Worm (Caenorhabditis elegans) whole organism, mixed stage, embryonic: ENCODE data around the gene dod-20.

Source experiments
- blmp-1 ChIP-seq: fragments of 150-350 bp; optimal IDR thresholded peaks from 2 replicates; lab custom pipeline; 2014; ENCODE audit warnings: missing biosample characterization, missing genetic modification characterization
- elt-3 ChIP-seq: fragments of 150-350 bp; optimal IDR thresholded peaks from 2 replicates; lab custom pipeline; 2014; ENCODE audit warnings: missing biosample characterization, missing genetic modification characterization
- lin-13 ChIP-seq: fragments of 150-350 bp; optimal IDR thresholded peaks from 2 replicates; lab custom pipeline; 2014; ENCODE audit warnings: missing biosample characterization, missing genetic modification characterization
- nhr-12 ChIP-seq: fragments of 150-350 bp; optimal IDR thresholded peaks from 2 replicates; lab custom pipeline; 2014; ENCODE audit warnings: missing biosample characterization, missing genetic modification characterization
- nhr-28 ChIP-seq: fragments of 150-350 bp; optimal IDR thresholded peaks from 2 replicates; lab custom pipeline; 2014; ENCODE audit warnings: missing biosample characterization, missing genetic modification characterization
- pha-4 ChIP-seq: fragments of 150-350 bp; optimal IDR thresholded peaks from 2 replicates; lab custom pipeline; 2018; ENCODE audit warnings: missing biosample characterization, missing genetic modification reagents, missing genetic modification characterization
- unc-39 ChIP-seq: fragments of 150-350 bp; optimal IDR thresholded peaks from 2 replicates; lab custom pipeline; 2014; ENCODE audit warnings: missing biosample characterization, missing genetic modification characterization
- unc-62 ChIP-seq: fragments of 150-350 bp; optimal IDR thresholded peaks from 2 replicates; lab custom pipeline; 2014; ENCODE audit warnings: missing biosample characterization, missing genetic modification reagents, missing genetic modification characterization
- ztf-11 ChIP-seq: fragments of 150-350 bp; optimal IDR thresholded peaks from 2 replicates; lab custom pipeline; 2014; ENCODE audit warnings: missing biosample characterization, missing genetic modification characterization

- TF ChIP-seq nhr-28 (tag; lab: Kevin White, UChicago) (no peak), ztf-11 (tag; lab: Kevin White, UChicago) (no peak), pha-4 (tag; lab: Kevin White, UChicago) (no peak), unc-62 (GFP tag; lab: Kevin White, UChicago) (no peak), blmp-1 (no peak), nhr-12 (no peak), lin-13 (tag; lab: Kevin White, UChicago) (no peak), elt-3 (no peak), unc-39 (tag; lab: Kevin White, UChicago) (no peak)
These were observed 42.6 kb downstream of the dod-20 start, which contains the start of gene nhr-201 for ce11 chrV:464800-465199.
